Fruit fly (Drosophila melanogaster): ENCODE measurements around the gene Btnd.

dm6 chrX:6231764-6232163 is 12.6 kb upstream of the Btnd start:
- TF ChIP-seq Pif1B (GFP tag; optimal IDR thresholded peaks at IDR 0.05), result no peak
- no peak for TF ChIP-seq Pif1A (GFP tag; optimal IDR thresholded peaks at IDR 0.05)
- TF ChIP-seq CG34367 (tag; optimal IDR thresholded peaks at IDR 0.05), result no peak
- no peak for TF ChIP-seq CG8301 (tag; optimal IDR thresholded peaks at IDR 0.05)
- no peak for TF ChIP-seq CG13204 (GFP tag; optimal IDR thresholded peaks at IDR 0.05)
- no peak for TF ChIP-seq CG15710 (tag; optimal IDR thresholded peaks at IDR 0.05)
- no peak for TF ChIP-seq CG4496 (GFP tag; IDR thresholded peaks at IDR 0.05)
- TF ChIP-seq CG9948 (tag; optimal IDR thresholded peaks at IDR 0.05), result no peak

All from whole organism, pupa.